Fruit fly (Drosophila melanogaster): Measurements from ENCODE around the gene pst.

DNA sequence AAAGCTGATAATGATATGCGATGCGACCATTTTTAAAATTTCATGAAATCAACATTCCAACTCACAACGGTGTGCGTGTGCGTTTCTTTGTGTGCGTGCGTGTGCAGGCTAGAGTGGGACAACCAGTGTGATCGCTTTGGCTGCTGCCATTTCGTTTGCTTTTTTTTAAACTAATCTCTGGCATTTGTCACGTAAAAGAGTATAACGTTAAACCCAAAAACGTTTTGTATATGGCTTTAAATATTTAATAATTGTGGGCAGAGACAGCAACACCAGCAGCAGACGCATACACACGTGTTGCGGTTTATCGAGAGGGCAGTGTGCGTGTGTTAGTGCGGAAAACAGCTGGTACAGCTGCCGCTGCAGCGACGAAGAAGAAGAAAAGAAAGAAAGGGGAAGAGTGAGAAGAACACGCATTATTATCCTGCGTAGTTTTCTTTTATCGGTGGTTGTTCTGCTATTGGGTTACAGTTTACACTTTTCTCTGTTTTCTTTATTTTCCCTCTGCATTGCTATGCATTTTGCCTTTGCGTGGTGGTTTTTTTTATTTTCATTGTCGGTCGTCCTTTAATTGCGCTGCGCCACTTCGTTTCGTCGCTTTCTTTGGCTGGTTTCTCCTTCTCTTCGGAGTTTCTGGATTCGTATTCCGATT is 10.3 kb upstream of the pst start:
- TF ChIP-seq CG11762 (GFP tag; optimal IDR thresholded peaks at IDR 0.05; ENCODE audit: insufficient read depth) = no peak
- no peak for TF ChIP-seq OdsH (GFP tag; optimal IDR thresholded peaks at IDR 0.05)
- TF ChIP-seq Ets21C (GFP tag; optimal IDR thresholded peaks at IDR 0.05) = no peak
- TF ChIP-seq CG8319 (GFP tag; optimal IDR thresholded peaks at IDR 0.05) = no peak
- no peak for TF ChIP-seq CG1621 (tag; optimal IDR thresholded peaks at IDR 0.05)
- no peak for TF ChIP-seq spab (GFP tag; optimal IDR thresholded peaks at IDR 0.05)
- no peak for TF ChIP-seq CG9139 (GFP tag; optimal IDR thresholded peaks at IDR 0.05)
- no peak for TF ChIP-seq dsx (GFP tag; optimal IDR thresholded peaks at IDR 0.05; ENCODE audit: poor library complexity, severe bottlenecking)
- TF ChIP-seq CG34406 (GFP tag; optimal IDR thresholded peaks at IDR 0.05) = no peak
- no peak for TF ChIP-seq CG8632 (GFP tag; optimal IDR thresholded peaks at IDR 0.05)
